Fruit fly (Drosophila melanogaster) whole organism, embryonic: ENCODE results near the gene TBC1D16.
A peak's percentile ranks its signal among the peaks of the same experiment; 100 is the strongest.

Source experiments
- Antp ChIP-seq: fragments of 200-800 bp; sonication (Bioruptor generic); optimal IDR thresholded peaks from 3 replicates; lab custom pipeline; 2016; ENCODE audit warnings: missing biosample characterization, missing genetic modification characterization
- Atf-2 ChIP-seq: fragments of 200-800 bp; sonication (Bioruptor generic); optimal IDR thresholded peaks from 2 replicates; lab custom pipeline; 2016; ENCODE audit warnings: missing biosample characterization, missing genetic modification characterization
- B-H2 ChIP-seq: fragments of 200-800 bp; sonication (Bioruptor generic); optimal IDR thresholded peaks from 2 replicates; lab custom pipeline; 2018; ENCODE audit warnings: missing biosample characterization, mild to moderate bottlenecking, missing genetic modification characterization
- Bgb ChIP-seq: fragments of 200-800 bp; sonication (Bioruptor generic); IDR thresholded peaks from 2 replicates; pipeline ENCODE4 v1.3.6; 2022; ENCODE audit warnings: missing biosample characterization, missing genetic modification characterization; ENCODE audit not compliant: partially characterized antibody
- CG11093 ChIP-seq: fragments of 200-800 bp; sonication (Bioruptor generic); IDR thresholded peaks from 3 replicates; pipeline ENCODE4 v1.3.6; 2022; ENCODE audit warnings: missing biosample characterization, missing genetic modification characterization
- CG11696 ChIP-seq: fragments of 200-800 bp; sonication (Bioruptor generic); IDR thresholded peaks from 2 replicates; pipeline ENCODE4 v1.3.6; 2022; ENCODE audit warnings: missing biosample characterization, missing genetic modification characterization
- CG11723 ChIP-seq: fragments of 200-800 bp; sonication (Bioruptor generic); optimal IDR thresholded peaks from 2 replicates; lab custom pipeline; 2017; ENCODE audit warnings: missing biosample characterization, mild to moderate bottlenecking, missing genetic modification characterization
- CG12104 ChIP-seq: fragments of 200-800 bp; sonication (Bioruptor generic); optimal IDR thresholded peaks from 3 replicates; lab custom pipeline; 2016; ENCODE audit warnings: missing biosample characterization, missing genetic modification characterization
- CG14441 ChIP-seq: fragments of 200-800 bp; sonication (Bioruptor generic); IDR thresholded peaks from 2 replicates; pipeline ENCODE4 v1.3.6; 2022; ENCODE audit warnings: missing biosample characterization, missing genetic modification characterization
- CG15696 ChIP-seq: fragments of 200-800 bp; sonication (Bioruptor generic); optimal IDR thresholded peaks from 2 replicates; lab custom pipeline; 2019; ENCODE audit warnings: missing biosample characterization, mild to moderate bottlenecking, missing genetic modification characterization, moderate library complexity
- CG1647 ChIP-seq: fragments of 200-800 bp; sonication (Bioruptor generic); optimal IDR thresholded peaks from 3 replicates; lab custom pipeline; 2016; ENCODE audit warnings: missing biosample characterization, missing genetic modification characterization
- CG16779 ChIP-seq: fragments of 200-800 bp; sonication (Bioruptor generic); IDR thresholded peaks from 2 replicates; pipeline ENCODE4 v1.3.6; 2022; ENCODE audit warnings: missing biosample characterization, missing genetic modification characterization
- CG2199 ChIP-seq: fragments of 200-800 bp; sonication (Bioruptor generic); IDR thresholded peaks from 3 replicates; pipeline ENCODE4 v1.3.6; 2022; ENCODE audit warnings: missing biosample characterization, missing genetic modification characterization
- CG31224 ChIP-seq: fragments of 200-800 bp; sonication (Bioruptor generic); IDR thresholded peaks from 2 replicates; pipeline ENCODE4 v1.3.6; 2022; ENCODE audit warnings: missing biosample characterization, missing genetic modification characterization
- CG31441 ChIP-seq: fragments of 200-800 bp; sonication (Bioruptor generic); IDR thresholded peaks from 2 replicates; pipeline ENCODE4 v1.3.6; 2022; ENCODE audit warnings: missing biosample characterization, missing genetic modification characterization
- CG3281 ChIP-seq: fragments of 200-800 bp; sonication (Bioruptor generic); optimal IDR thresholded peaks from 3 replicates; lab custom pipeline; 2017; ENCODE audit warnings: missing biosample characterization, mild to moderate bottlenecking, missing genetic modification characterization
- CG3847 ChIP-seq: fragments of 200-800 bp; sonication (Bioruptor generic); IDR thresholded peaks from 2 replicates; pipeline ENCODE4 v1.3.6; 2022; ENCODE audit warnings: missing biosample characterization, missing genetic modification characterization
- CG6254 ChIP-seq: fragments of 200-800 bp; sonication (Bioruptor generic); optimal IDR thresholded peaks from 3 replicates; lab custom pipeline; 2017; ENCODE audit warnings: mild to moderate bottlenecking, missing biosample characterization, missing genetic modification reagents, missing genetic modification characterization
- CG8924 ChIP-seq: fragments of 200-800 bp; optimal IDR thresholded peaks from 3 replicates; lab custom pipeline; 2019; ENCODE audit warnings: missing biosample characterization, mild to moderate bottlenecking, missing genetic modification characterization, moderate library complexity
- CG9876 ChIP-seq: fragments of 200-800 bp; sonication (Bioruptor generic); optimal IDR thresholded peaks from 2 replicates; lab custom pipeline; 2016; ENCODE audit warnings: missing biosample characterization, missing genetic modification characterization
- Dll ChIP-seq: fragments of 200-800 bp; sonication (Bioruptor generic); IDR thresholded peaks from 4 replicates; pipeline ENCODE4 v1.3.6; 2022; ENCODE audit warnings: missing biosample characterization, missing genetic modification characterization; ENCODE audit not compliant: partially characterized antibody
- Doc2 ChIP-seq: fragments of 200-800 bp; sonication (Bioruptor generic); IDR thresholded peaks from 2 replicates; pipeline ENCODE4 v1.3.6; 2022; ENCODE audit warnings: missing biosample characterization, missing genetic modification characterization
- Doc3 ChIP-seq: fragments of 200-800 bp; sonication (Bioruptor generic); IDR thresholded peaks from 3 replicates; pipeline ENCODE4 v1.3.6; 2022; ENCODE audit warnings: missing biosample characterization, missing genetic modification characterization; ENCODE audit not compliant: partially characterized antibody
- Fer1 ChIP-seq: fragments of 200-800 bp; sonication (Bioruptor generic); optimal IDR thresholded peaks from 2 replicates; lab custom pipeline; 2017; ENCODE audit warnings: missing biosample characterization, mild to moderate bottlenecking, missing genetic modification characterization
- Hr78 ChIP-seq, 2 experiments: fragments of 200-800 bp in 1 of 2; fragments of >200 bp in 1 of 2; sonication (Bioruptor generic) in 1 of 2; optimal IDR thresholded peaks; 2 replicates each; lab custom pipeline; 2017 to 2019; ENCODE audit warnings: missing biosample characterization in 2 of 2, missing genetic modification characterization in 2 of 2, mild to moderate bottlenecking in 1 of 2, moderate library complexity in 1 of 2
- Kr ChIP-seq: fragments of 200-800 bp; sonication (Bioruptor generic); optimal IDR thresholded peaks from 2 replicates; lab custom pipeline; 2017; ENCODE audit warnings: missing biosample characterization, mild to moderate bottlenecking, missing genetic modification characterization
- Med ChIP-seq: fragments of 200-800 bp; sonication (Bioruptor generic); peaks from one replicate; lab custom pipeline; 2016; ENCODE audit warnings: missing biosample characterization, missing genetic modification characterization, mild to moderate bottlenecking, inconsistent platforms, moderate library complexity
- Spps ChIP-seq: fragments of 200-800 bp; sonication (Bioruptor generic); optimal IDR thresholded peaks from 2 replicates; lab custom pipeline; 2018; ENCODE audit warnings: missing biosample characterization, mild to moderate bottlenecking, missing genetic modification characterization
- Sry-δ ChIP-seq: fragments of 200-800 bp; sonication (Bioruptor generic); optimal IDR thresholded peaks from 2 replicates; lab custom pipeline; 2016; ENCODE audit warnings: missing biosample characterization, missing genetic modification characterization
- chinmo ChIP-seq: fragments of 200-800 bp; sonication (Bioruptor generic); IDR thresholded peaks from 4 replicates; pipeline ENCODE4 v1.3.6; 2022; ENCODE audit warnings: missing biosample characterization, missing genetic modification characterization; ENCODE audit not compliant: partially characterized antibody
- croc ChIP-seq: fragments of 200-800 bp; sonication (Bioruptor generic); conservative IDR thresholded peaks from 3 replicates; pipeline ENCODE4 v1.3.6; 2022; ENCODE audit warnings: missing biosample characterization, missing genetic modification characterization
- dimm ChIP-seq: fragments of 200-800 bp; sonication (Bioruptor generic); IDR thresholded peaks from 2 replicates; pipeline ENCODE4 v1.3.6; 2022; ENCODE audit warnings: missing biosample characterization, missing genetic modification characterization
- ems ChIP-seq: fragments of 200-800 bp; sonication (Bioruptor generic); optimal IDR thresholded peaks from 3 replicates; lab custom pipeline; 2016; ENCODE audit warnings: missing biosample characterization, missing genetic modification characterization
- eve ChIP-seq, 2 experiments: fragments of >200 bp; optimal IDR thresholded peaks; 2 replicates each; lab custom pipeline; 2017; ENCODE audit warnings: missing biosample characterization in 2 of 2, missing genetic modification characterization in 2 of 2
- eyg ChIP-seq: fragments of 200-800 bp; sonication (Bioruptor generic); optimal IDR thresholded peaks from 3 replicates; lab custom pipeline; 2016; ENCODE audit warnings: missing biosample characterization, missing genetic modification characterization
- grn ChIP-seq: fragments of 200-800 bp; sonication (Bioruptor generic); optimal IDR thresholded peaks from 3 replicates; lab custom pipeline; 2017; ENCODE audit warnings: missing biosample characterization, missing genetic modification characterization
- hbn ChIP-seq: fragments of 200-800 bp; sonication (Bioruptor generic); IDR thresholded peaks from 2 replicates; pipeline ENCODE4 v1.3.6; 2022; ENCODE audit warnings: missing biosample characterization, missing genetic modification characterization; ENCODE audit not compliant: partially characterized antibody
- jigr1 ChIP-seq: fragments of 200-800 bp; sonication (Bioruptor generic); IDR thresholded peaks from 3 replicates; pipeline ENCODE4 v1.3.6; 2022; ENCODE audit warnings: missing biosample characterization, missing genetic modification characterization
- ken ChIP-seq: fragments of 200-800 bp; sonication (Bioruptor generic); IDR thresholded peaks from 3 replicates; pipeline ENCODE4 v1.3.6; 2022; ENCODE audit warnings: missing biosample characterization, missing genetic modification characterization
- lab ChIP-seq: fragments of 200-800 bp; sonication (Bioruptor generic); optimal IDR thresholded peaks from 3 replicates; lab custom pipeline; 2017; ENCODE audit warnings: missing biosample characterization, missing genetic modification characterization, mild to moderate bottlenecking, moderate library complexity, missing genetic modification reagents
- onecut ChIP-seq: fragments of 200-800 bp; sonication (Bioruptor generic); IDR thresholded peaks from 2 replicates; pipeline ENCODE4 v1.3.6; 2022; ENCODE audit warnings: missing biosample characterization, missing genetic modification characterization
- otp ChIP-seq: fragments of 200-800 bp; sonication (Bioruptor generic); IDR thresholded peaks from 3 replicates; pipeline ENCODE4, ENCODE4 v1.3.6; 2022; ENCODE audit warnings: missing biosample characterization, missing genetic modification characterization
- row ChIP-seq: fragments of 200-800 bp; sonication (Bioruptor generic); IDR thresholded peaks from 3 replicates; pipeline ENCODE4 v1.3.6; 2022; ENCODE audit warnings: missing biosample characterization, missing genetic modification characterization
- sens-2 ChIP-seq: fragments of 200-800 bp; sonication (Bioruptor generic); IDR thresholded peaks from 2 replicates; pipeline ENCODE4 v1.3.6; 2022; ENCODE audit warnings: missing biosample characterization, missing genetic modification characterization
- seq ChIP-seq: fragments of 200-800 bp; sonication (Bioruptor generic); IDR thresholded peaks from 2 replicates; pipeline ENCODE4 v1.3.6; 2022; ENCODE audit warnings: missing biosample characterization, missing genetic modification characterization
- shn ChIP-seq: fragments of 200-800 bp; sonication (Bioruptor generic); optimal IDR thresholded peaks from 3 replicates; lab custom pipeline; 2016; ENCODE audit warnings: missing biosample characterization, missing genetic modification characterization
- tna ChIP-seq: fragments of 200-800 bp; sonication (Bioruptor generic); IDR thresholded peaks from 2 replicates; pipeline ENCODE4 v1.3.6; 2022; ENCODE audit warnings: missing biosample characterization, missing genetic modification characterization; ENCODE audit not compliant: partially characterized antibody
- trh ChIP-seq: fragments of 200-800 bp; sonication (Bioruptor generic); optimal IDR thresholded peaks from 2 replicates; lab custom pipeline; 2016; ENCODE audit warnings: missing biosample characterization, missing genetic modification characterization
- tx ChIP-seq: fragments of 200-800 bp; sonication (Bioruptor generic); optimal IDR thresholded peaks from 2 replicates; lab custom pipeline; 2016; ENCODE audit warnings: missing biosample characterization, missing genetic modification characterization

The TBC1D16 gene

dm6 chr2L:10418981-10419380, 16.5 kb downstream of the TBC1D16 start, which contains the start of gene RfC3 (continued):
- peak; percentile 83 for TF ChIP-seq Bgb (GFP tag; lab: Robert Waterston, UW)
- peak; percentile 97 for TF ChIP-seq tna
- no peak for TF ChIP-seq Antp (GFP tag; lab: Kevin White, UChicago)
- TF ChIP-seq Doc3 = peak; percentile 75
- peak; percentile 84; the same call in 1 of the 4 replicates for TF ChIP-seq chinmo
- no peak for TF ChIP-seq croc (GFP tag; lab: Robert Waterston, UW)
- peak; percentile 79 for TF ChIP-seq hbn (GFP tag; lab: Robert Waterston, UW)
- peak in 1 of 2 experiments; percentile 93 for TF ChIP-seq Hr78 (GFP tag; optimal IDR thresholded peaks at IDR 0.05; lab: Kevin White, UChicago)
- peak; percentile 85 for TF ChIP-seq Dll
- TF ChIP-seq trh (GFP tag; lab: Kevin White, UChicago) = no peak
- TF ChIP-seq Atf-2 (GFP tag; lab: Kevin White, UChicago) = no peak
- no peak for TF ChIP-seq CG2199
- no peak for TF ChIP-seq ems
- peak; percentile 54 for TF ChIP-seq Med (GFP tag; lab: Kevin White, UChicago)
- peak; percentile 54; the same call in 1 of the 2 replicates for TF ChIP-seq onecut (GFP tag; lab: Robert Waterston, UW)
- TF ChIP-seq ken (GFP tag; lab: Robert Waterston, UW) = no peak
- no peak for TF ChIP-seq eyg (GFP tag; lab: Kevin White, UChicago)
- TF ChIP-seq, all 482 proteins: peak for 54

- TF ChIP-seq CG31441 = no peak
- TF ChIP-seq dimm = no peak
- peak; percentile 34 for TF ChIP-seq Fer1 (GFP tag; lab: Kevin White, UChicago)
- no peak for TF ChIP-seq CG9876 (GFP tag; lab: Kevin White, UChicago)
- peak; percentile 10 for TF ChIP-seq CG1647 (GFP tag; lab: Kevin White, UChicago)
- TF ChIP-seq CG14441 (GFP tag; lab: Robert Waterston, UW) = no peak
- TF ChIP-seq Kr = no peak
- TF ChIP-seq B-H2 (GFP tag; lab: Kevin White, UChicago) = no peak
- TF ChIP-seq CG8924 (tag; lab: Kevin White, UChicago) = peak; percentile 76
- TF ChIP-seq seq (GFP tag; lab: Robert Waterston, UW) = 0 out of 2 replicates have a peak, but pooled peaks have one; percentile 8
- TF ChIP-seq CG3847 (GFP tag; lab: Robert Waterston, UW) = no peak; the same call in 1 of the 2 replicates
- no peak for TF ChIP-seq CG11093
- TF ChIP-seq grn (GFP tag; lab: Kevin White, UChicago) = no peak
- no peak for TF ChIP-seq CG6254 (GFP tag; lab: Kevin White, UChicago)
- no peak for TF ChIP-seq jigr1 (GFP tag; lab: Robert Waterston, UW)
- no peak for TF ChIP-seq lab
- TF ChIP-seq CG16779 (GFP tag; lab: Robert Waterston, UW) = no peak
- TF ChIP-seq eve (GFP tag; optimal IDR thresholded peaks at IDR 0.05; lab: Kevin White, UChicago) = no peak
- TF ChIP-seq CG15696 (tag; lab: Kevin White, UChicago) = peak; percentile 70
- TF ChIP-seq CG11723 (GFP tag; lab: Kevin White, UChicago) = peak; percentile 49
- TF ChIP-seq shn (GFP tag; lab: Kevin White, UChicago) = peak; percentile 20
- TF ChIP-seq CG12104 = peak; percentile 69
- peak; percentile 13 for TF ChIP-seq tx
- TF ChIP-seq CG31224 = peak; percentile 59
- TF ChIP-seq CG3281 = peak; percentile 64
- TF ChIP-seq sens-2 (GFP tag; lab: Robert Waterston, UW) = no peak
- TF ChIP-seq Sry-δ (GFP tag; lab: Kevin White, UChicago) = peak; percentile 69
- peak; percentile 27 for TF ChIP-seq Spps
- peak; percentile 61; the same call in 1 of the 2 replicates for TF ChIP-seq CG11696 (GFP tag; lab: Robert Waterston, UW)
- peak; percentile 88 for TF ChIP-seq row (GFP tag; lab: Robert Waterston, UW)
- TF ChIP-seq Doc2 = no peak
- TF ChIP-seq otp (GFP tag; lab: Robert Waterston, UW) = no peak
Observed at dm6 chr2L:10413251-10414127, 22.0 kb downstream of the TBC1D16 start, which contains the start of the genes CG5355 and Klp31E. TSS of gene CG5355 (minus strand) at chr2L:10413463. TSS of gene Klp31E (plus strand) at chr2L:10414017.
